Worm (Caenorhabditis elegans): Measurements from ENCODE around the gene F22H10.3.
A peak's percentile ranks its signal among the peaks of the same experiment; 100 is the strongest.

The F22H10.3 gene

DNA sequence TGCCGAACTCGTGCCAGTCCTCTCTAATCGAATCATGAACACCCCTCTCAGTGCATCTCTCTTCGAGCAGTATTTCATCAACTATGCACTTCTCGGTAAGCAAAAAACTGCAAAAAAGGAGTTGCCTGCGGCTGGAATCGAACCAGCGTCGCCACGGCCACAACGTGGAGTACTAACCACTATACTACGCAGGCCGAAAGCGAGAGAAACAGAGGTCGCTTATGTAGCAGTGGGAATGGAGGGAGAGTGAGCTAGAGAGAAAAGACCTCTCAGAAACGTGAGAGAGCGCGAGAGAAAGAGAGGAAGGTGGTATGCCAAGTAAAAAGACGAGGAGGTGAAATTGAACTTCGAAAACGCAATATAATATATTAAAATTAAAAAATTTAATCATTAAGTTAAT, 42.8 kb downstream of the F22H10.3 start (continued):
- TF ChIP-seq ceh-58 (GFP tag; IDR thresholded peaks at IDR 0.05) (no peak), tbp1 (GFP tag; optimal IDR thresholded peaks at IDR 0.05) (peak; percentile 97), madf-3 (GFP tag; IDR thresholded peaks at IDR 0.05) (no peak), ztf-22 (GFP tag; optimal IDR thresholded peaks at IDR 0.05) (peak; percentile 49), zim-3 (tag; optimal IDR thresholded peaks at IDR 0.05) (peak; percentile 24), ama-1 (optimal IDR thresholded peaks at IDR 0.05) (no peak), ama-1 (GFP tag; optimal IDR thresholded peaks at IDR 0.05) (peak; percentile 34 to 42)

DNA sequence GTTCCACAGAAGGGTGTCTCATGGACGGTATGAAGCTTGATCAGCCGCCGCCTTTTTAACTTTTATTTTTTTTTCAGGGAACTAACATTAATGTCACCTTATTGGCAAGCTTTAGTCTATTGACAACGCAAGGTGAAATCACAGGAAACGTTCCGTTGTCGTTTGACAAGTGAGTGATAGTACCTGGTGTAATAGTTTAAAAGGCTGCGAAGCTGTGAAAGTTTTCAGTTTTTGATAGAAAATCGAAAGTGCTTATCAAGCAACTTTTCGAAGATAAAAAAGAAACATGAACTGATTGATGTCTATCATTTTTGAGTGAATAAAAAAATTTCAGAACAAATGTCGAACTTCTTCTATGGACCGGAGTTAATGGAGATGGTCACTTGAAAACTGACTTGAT, 43.4 kb downstream of the F22H10.3 start:
- TF ChIP-seq C06A6.2 (GFP tag; conservative IDR thresholded peaks at IDR 0.05) (no peak), nhr-80 (tag; optimal IDR thresholded peaks at IDR 0.05) (peak; percentile 21)

DNA sequence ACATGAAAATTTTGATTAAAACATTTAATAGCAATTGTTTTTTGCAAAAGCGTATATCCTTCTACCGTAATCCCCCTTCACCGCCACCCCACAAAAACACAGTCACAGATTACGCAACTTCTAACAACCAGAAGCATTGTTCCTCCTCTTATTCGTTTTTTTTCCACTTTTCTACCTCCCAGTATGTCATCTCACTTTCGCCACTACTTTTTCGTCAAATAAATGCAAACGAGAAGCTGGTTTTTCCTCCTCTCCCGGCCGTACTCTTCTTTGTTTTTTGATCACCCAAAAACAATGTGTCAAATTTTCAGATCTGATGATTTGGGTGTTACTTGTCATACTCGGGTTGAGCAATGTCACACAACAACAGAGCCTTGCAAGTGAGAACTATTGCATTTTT, 44.5 kb downstream of the F22H10.3 start, which contains the start of gene C06G1.1:
Gene C06G1.1 (plus strand): TSS at position 301 of the 400 bp plus-strand sequence.
- TF ChIP-seq mes-4 (tag; optimal IDR thresholded peaks at IDR 0.05), result no peak
- no peak for TF ChIP-seq F57C9.4 (tag; optimal IDR thresholded peaks at IDR 0.05)
- no peak for TF ChIP-seq aptf-2 (GFP tag; conservative IDR thresholded peaks at IDR 0.05)
- TF ChIP-seq Y53F4B.3 (GFP tag; IDR thresholded peaks at IDR 0.05), result no peak
- TF ChIP-seq T26A5.8 (tag; optimal IDR thresholded peaks at IDR 0.05), result no peak
- no peak for TF ChIP-seq B0336.3 (GFP tag; IDR thresholded peaks at IDR 0.05)
- no peak for TF ChIP-seq tbx-9 (tag; optimal IDR thresholded peaks at IDR 0.05; ENCODE audit: borderline replicate concordance)
- TF ChIP-seq dpl-1 (GFP tag; optimal IDR thresholded peaks at IDR 0.05), result no peak
- TF ChIP-seq let-526 (GFP tag; IDR thresholded peaks at IDR 0.05), result no peak
- no peak for TF ChIP-seq F49E8.2 (tag; optimal IDR thresholded peaks at IDR 0.05; ENCODE audit: insufficient read depth)

DNA sequence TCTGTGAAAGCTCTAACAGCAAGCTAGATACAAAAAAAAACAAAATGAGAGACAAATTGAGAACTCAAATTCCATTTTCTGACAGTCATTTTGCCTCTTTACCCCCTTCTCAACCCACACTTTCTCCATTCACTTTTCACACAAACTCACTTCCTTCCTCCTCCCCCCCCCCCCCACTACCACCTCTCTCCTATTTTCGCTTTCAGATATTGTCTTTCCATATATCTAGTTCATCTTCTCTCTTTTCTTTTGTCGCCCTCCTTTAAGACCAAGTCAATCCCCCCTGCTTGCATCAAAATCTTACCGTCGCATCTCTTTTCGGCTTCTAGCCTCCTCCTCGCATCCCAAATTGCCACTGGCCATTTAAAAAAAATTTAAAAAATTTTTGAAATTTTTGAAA, 45.7 kb downstream of the F22H10.3 start:
- TF ChIP-seq unc-130 (GFP tag; optimal IDR thresholded peaks at IDR 0.05), result no peak
- no peak for TF ChIP-seq F49E8.2 (tag; optimal IDR thresholded peaks at IDR 0.05; ENCODE audit: insufficient read depth)
- no peak for TF ChIP-seq ztf-3 (GFP tag; optimal IDR thresholded peaks at IDR 0.05)
- no peak for TF ChIP-seq bed-1 (GFP tag; IDR thresholded peaks at IDR 0.05)
- TF ChIP-seq egl-18 (GFP tag; IDR thresholded peaks at IDR 0.05), result no peak
- TF ChIP-seq tbp1 (GFP tag; optimal IDR thresholded peaks at IDR 0.05), result no peak
- TF ChIP-seq hlh-12 (tag; optimal IDR thresholded peaks at IDR 0.05), result no peak
- TF ChIP-seq him-1 (tag; optimal IDR thresholded peaks at IDR 0.05), result no peak
- TF ChIP-seq ccch-3 (GFP tag; optimal IDR thresholded peaks at IDR 0.05), result no peak
- TF ChIP-seq K11D2.4 (GFP tag; IDR thresholded peaks at IDR 0.05), result no peak
- no peak for TF ChIP-seq madf-6 (GFP tag; IDR thresholded peaks at IDR 0.05)
- TF ChIP-seq chd-7 (tag; optimal IDR thresholded peaks at IDR 0.05), result no peak
- no peak for TF ChIP-seq attf-3 (GFP tag; conservative IDR thresholded peaks at IDR 0.05)
- TF ChIP-seq dpff-1 (tag; optimal IDR thresholded peaks at IDR 0.05), result no peak
- TF ChIP-seq C17E4.6 (GFP tag; IDR thresholded peaks at IDR 0.05), result no peak
- TF ChIP-seq lir-1 (GFP tag; conservative IDR thresholded peaks at IDR 0.05), result no peak

DNA sequence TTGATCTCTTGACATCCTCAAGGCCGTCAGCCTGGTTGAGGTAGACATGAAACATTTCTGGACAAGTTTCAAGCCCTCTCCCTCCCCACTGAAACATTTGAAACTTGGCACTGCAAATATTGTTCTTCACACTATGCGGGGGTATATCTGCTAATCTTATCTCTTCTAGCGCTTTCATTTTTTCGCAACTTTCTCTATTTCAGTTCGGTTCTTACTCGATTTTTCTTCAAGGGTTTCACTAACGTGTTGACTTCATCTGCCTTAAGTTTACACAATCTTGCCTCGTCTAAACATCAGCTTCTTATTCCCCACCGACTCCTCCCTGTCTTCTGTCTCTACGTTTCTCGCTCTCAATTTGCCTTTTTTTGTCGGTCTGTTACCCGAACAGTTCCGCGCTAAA, 47.7 kb downstream of the F22H10.3 start:
- TF ChIP-seq mcd-1 (GFP tag; IDR thresholded peaks at IDR 0.05) (no peak), nfya-1 (tag; optimal IDR thresholded peaks at IDR 0.05; ENCODE audit: borderline replicate concordance, insufficient read depth) (no peak), gei-17 (GFP tag; optimal IDR thresholded peaks at IDR 0.05) (no peak), Y67H2A.10 (GFP tag; conservative IDR thresholded peaks at IDR 0.05) (no peak), ztf-28 (GFP tag; IDR thresholded peaks at IDR 0.05) (no peak), F10E7.11 (tag; optimal IDR thresholded peaks at IDR 0.05) (no peak), rcor-1 (GFP tag; IDR thresholded peaks at IDR 0.05) (no peak), lin-35 (GFP tag; optimal IDR thresholded peaks at IDR 0.05) (no peak)
